Worm (Caenorhabditis elegans): ENCODE results near the gene C14C11.1.

- TF ChIP-seq skn-1 (tag; optimal IDR thresholded peaks at IDR 0.05): no peak
- TF ChIP-seq ceh-82 (tag; optimal IDR thresholded peaks at IDR 0.05): no peak
- TF ChIP-seq fkh-8 (tag; optimal IDR thresholded peaks at IDR 0.05): no peak
- TF ChIP-seq hlh-4 (tag; optimal IDR thresholded peaks at IDR 0.05): no peak
- no peak for TF ChIP-seq snpc-4 (tag; optimal IDR thresholded peaks at IDR 0.05)
- TF ChIP-seq unc-30 (tag; optimal IDR thresholded peaks at IDR 0.05): no peak
- no peak for TF ChIP-seq lin-14 (GFP tag; optimal IDR thresholded peaks at IDR 0.05)
- TF ChIP-seq tbx-2 (tag; optimal IDR thresholded peaks at IDR 0.05): no peak
- no peak for TF ChIP-seq C04F5.9 (tag; optimal IDR thresholded peaks at IDR 0.05)
- no peak for TF ChIP-seq hlh-17 (GFP tag; optimal IDR thresholded peaks at IDR 0.05; ENCODE audit: borderline replicate concordance)
- TF ChIP-seq vab-15 (tag; optimal IDR thresholded peaks at IDR 0.05): no peak
- TF ChIP-seq pag-3 (tag; optimal IDR thresholded peaks at IDR 0.05; ENCODE audit: borderline replicate concordance, insufficient read depth): no peak
- TF ChIP-seq ama-1 (optimal IDR thresholded peaks at IDR 0.05): no peak
- TF ChIP-seq nhr-28 (tag; optimal IDR thresholded peaks at IDR 0.05): no peak
Measured at ce11 chrV:5666036-5666729, 2.8 kb downstream of the C14C11.1 start, which contains the start of gene C14C11.7.

Measured in whole organism, L1 larva.